Fruit fly (Drosophila melanogaster) ovary, adult (tissue): Measurements from ENCODE around the gene Arp8.
A peak's percentile ranks its signal among the peaks of the same experiment; 100 is the strongest.

Experiments used
- CG17801 ChIP-seq: fragments of 200-800 bp; optimal IDR thresholded peaks from 2 replicates; lab custom pipeline; 2019; ENCODE audit warnings: missing biosample characterization, mild to moderate bottlenecking, missing genetic modification characterization, moderate library complexity; ENCODE audit not compliant: partially characterized antibody

Arp8 gene

DNA sequence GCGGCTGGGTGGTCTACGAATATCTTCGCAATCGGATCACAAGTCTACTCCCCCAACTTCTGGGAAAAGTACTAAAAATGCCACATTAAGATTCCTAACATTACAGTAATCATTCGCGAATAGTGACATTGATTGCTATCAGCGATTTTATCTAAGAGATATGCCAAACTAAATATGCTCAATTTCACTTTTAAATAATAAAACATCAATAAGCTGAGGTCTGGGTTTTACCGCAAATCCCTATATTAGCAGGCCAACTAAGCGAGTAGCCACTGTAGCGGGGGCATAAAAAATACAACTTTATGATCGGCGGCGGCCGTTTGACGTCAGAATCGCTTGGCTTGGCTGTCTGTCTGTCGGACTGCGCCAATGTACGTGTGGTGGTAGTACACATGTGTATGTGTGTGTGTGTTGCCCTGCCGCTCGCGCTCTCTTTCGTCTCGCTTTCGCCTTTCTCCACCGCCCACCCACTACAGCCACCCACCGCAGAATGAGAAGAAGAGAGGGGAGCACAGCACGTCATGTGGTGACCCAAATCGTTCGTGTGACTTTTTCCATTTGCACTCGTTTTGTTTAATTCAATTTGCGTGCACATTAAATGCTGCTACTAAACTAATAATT is 19.8 kb upstream of the Arp8 start:
- TF ChIP-seq CG17801 (GFP tag; lab: Kevin White, UChicago), result peak; percentile 92

- TF ChIP-seq CG17801 (GFP tag; lab: Kevin White, UChicago), result no peak
Measured at dm6 chrX:17879211-17879897, 18.8 kb upstream of the Arp8 start.

- no peak for TF ChIP-seq CG17801 (GFP tag; lab: Kevin White, UChicago)
Measured at dm6 chrX:17878632-17879033, 18.0 kb upstream of the Arp8 start.

- no peak for TF ChIP-seq CG17801 (GFP tag; lab: Kevin White, UChicago)
Measured at dm6 chrX:17877974-17878373, 17.4 kb upstream of the Arp8 start.

DNA sequence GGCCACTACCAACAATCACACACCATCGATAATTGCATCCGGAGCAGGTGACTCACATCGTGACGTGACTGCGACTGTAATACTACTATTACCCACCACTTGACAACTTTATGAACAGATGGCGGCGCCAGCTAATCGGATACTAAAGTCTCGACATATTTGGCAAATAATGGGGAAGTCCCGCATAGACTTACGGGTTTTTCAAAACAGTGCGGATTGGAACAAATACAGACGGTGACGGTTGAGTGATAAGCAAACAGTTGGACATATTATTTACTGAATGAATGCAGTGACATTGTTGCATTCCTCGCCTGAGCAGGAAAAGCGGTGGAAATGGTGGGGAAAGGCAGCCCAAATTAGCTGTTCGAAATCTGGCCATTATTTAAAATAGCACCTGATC is 15.9 kb upstream of the Arp8 start:
- TF ChIP-seq CG17801 (GFP tag; lab: Kevin White, UChicago), result no peak

DNA sequence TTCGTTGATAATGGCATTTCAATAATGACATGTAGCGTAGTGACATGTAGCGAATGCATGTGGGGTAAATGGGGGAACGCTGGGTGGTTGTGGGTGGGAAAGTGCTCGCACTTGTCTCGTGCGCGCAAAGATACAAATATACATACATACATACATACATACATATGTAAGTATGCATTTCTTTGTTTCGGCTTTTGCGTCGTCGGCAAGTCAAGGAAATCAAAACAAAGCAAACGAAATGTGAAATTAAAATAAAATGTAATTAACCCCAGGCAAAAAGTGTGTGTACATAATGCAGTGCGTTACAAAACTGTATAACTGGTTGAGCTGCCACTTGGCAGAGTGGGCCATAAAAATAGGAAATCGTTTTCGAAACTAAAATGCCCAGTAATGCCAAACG is 15.1 kb upstream of the Arp8 start:
- no peak for TF ChIP-seq CG17801 (GFP tag; lab: Kevin White, UChicago)

DNA sequence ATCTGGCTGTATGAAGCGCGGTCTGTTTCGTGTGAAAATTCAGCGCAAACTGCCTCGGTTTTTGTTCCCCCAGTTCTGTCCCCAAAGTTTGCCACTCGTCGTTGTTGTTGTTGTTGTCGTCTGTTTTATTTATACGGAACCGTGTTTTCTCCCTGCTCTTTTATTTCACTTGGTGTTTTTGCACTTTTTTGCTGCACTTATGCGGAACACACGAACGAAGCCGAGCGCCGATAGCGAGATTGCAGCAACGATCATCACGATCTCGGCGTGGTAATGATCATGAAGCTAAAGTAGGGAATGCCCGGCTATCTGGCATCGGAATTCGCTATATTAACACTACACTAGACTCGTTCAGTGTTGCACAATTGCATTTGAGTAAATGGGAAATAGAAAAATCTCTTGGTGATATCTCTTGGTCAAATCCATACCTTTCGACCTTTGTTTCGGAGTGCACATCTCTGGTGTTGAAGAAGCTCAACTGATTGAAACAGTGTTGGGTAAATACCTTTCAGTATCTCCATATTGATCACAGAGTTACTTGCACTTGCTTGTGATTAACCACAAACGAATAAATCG is 14.5 kb upstream of the Arp8 start:
- TF ChIP-seq CG17801 (GFP tag; lab: Kevin White, UChicago), result no peak

dm6 chrX:17873329-17873728 is 12.7 kb upstream of the Arp8 start:
- TF ChIP-seq CG17801 (GFP tag; lab: Kevin White, UChicago), result no peak

- no peak for TF ChIP-seq CG17801 (GFP tag; lab: Kevin White, UChicago)
Measured at dm6 chrX:17872310-17872709, 11.7 kb upstream of the Arp8 start.

- TF ChIP-seq CG17801 (GFP tag; lab: Kevin White, UChicago), result no peak
Measured at dm6 chrX:17870614-17871394, 10.2 kb upstream of the Arp8 start.

DNA sequence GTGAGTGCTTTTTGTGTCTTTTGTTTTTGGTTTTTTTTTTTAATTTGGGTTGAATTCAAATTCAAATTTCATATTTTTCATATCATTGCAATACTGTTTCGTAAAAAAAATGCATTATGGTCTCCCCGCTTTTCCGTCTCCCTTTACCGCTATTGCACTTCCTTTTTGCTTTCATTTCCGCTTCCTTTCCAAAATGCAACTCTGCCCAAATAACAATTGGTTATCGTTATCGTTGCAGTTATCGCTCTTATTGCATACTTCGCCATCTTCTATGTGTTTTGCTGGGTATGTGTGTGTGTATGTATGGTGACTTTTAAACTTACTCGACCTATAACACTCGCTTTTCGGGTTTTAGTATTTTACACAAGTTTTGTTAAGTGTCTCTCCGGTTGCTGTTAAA is 4.5 kb upstream of the Arp8 start:
- no peak for TF ChIP-seq CG17801 (GFP tag; lab: Kevin White, UChicago)

DNA sequence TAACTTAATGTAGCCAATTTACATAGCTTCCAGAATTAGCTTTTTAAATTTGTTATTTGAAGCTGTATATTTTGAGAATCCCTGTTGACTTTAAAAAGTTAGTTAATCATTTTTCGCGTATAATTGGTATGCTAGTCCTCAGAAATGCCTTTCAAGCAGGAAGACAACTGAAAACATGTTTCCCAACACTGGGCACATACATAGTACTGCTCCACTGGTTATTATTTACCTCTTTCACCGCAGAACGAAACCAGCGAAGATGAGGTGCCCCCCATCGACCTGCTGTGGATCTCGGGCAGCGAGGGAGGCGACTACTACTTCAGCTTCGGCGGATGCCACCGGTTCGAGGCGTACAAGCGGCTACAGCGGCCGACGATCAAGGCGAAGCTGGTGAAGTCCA is 2.8 kb downstream of the Arp8 start:
- TF ChIP-seq CG17801 (GFP tag; lab: Kevin White, UChicago), result no peak

dm6 chrX:17856458-17857277 is 3.9 kb downstream of the Arp8 start, which contains the start of gene Srx:
Gene Srx, plus strand, starts transcription at chrX:17856974.
- TF ChIP-seq CG17801 (GFP tag; lab: Kevin White, UChicago), result peak; percentile 65

dm6 chrX:17856029-17856428 is 4.6 kb downstream of the Arp8 start, which contains the start of gene Mco4:
Gene Mco4, minus strand, starts transcription at chrX:17856129.
- TF ChIP-seq CG17801 (GFP tag; lab: Kevin White, UChicago), result no peak
